Worm (Caenorhabditis elegans): ENCODE measurements around the gene C46A5.1.

The C46A5.1 gene

DNA sequence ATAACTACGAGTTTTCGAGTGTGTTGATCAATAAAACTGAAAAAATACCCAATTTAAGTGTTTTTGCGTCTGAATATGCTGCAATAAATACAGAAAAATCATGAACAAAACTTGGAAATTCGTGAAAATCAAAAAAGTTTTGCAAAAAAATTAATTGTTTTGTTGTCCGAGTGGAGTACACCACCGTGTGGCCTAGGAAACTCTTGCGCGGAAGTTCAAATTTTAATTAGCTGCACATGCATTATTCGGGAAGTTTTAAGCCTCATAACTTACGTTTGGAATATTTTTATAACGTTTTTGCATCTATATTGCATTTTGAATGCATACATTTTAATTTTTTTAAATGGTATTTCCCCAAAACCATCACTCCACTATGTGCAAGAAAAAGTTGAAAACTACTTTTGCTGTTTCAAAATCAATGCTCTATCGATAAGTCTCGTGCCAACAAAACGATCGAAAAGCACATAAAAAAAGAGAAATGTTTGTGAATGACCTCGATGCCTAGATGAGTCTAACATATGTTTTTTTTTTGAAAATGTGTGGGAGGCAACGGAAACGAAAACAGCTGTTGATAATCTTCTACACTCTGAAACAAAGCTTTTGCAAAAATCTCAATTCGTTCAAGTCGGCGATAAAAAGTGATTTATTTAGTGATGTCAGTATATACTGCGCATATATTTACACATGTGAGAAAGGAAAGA, 52.8 kb downstream of the C46A5.1 start (continued):
- TF ChIP-seq lin-40 (tag; optimal IDR thresholded peaks at IDR 0.05), result no peak
- TF ChIP-seq K12H6.12 (tag; optimal IDR thresholded peaks at IDR 0.05), result no peak
- TF ChIP-seq chd-7 (tag; optimal IDR thresholded peaks at IDR 0.05), result no peak
- no peak; the same call in 1 of the 2 replicates for TF ChIP-seq madf-8 (GFP tag; conservative IDR thresholded peaks at IDR 0.05)
- peak; percentile 59 for TF ChIP-seq efl-1 (GFP tag; optimal IDR thresholded peaks at IDR 0.05)
- TF ChIP-seq sptf-2 (GFP tag; optimal IDR thresholded peaks at IDR 0.05), result no peak
- TF ChIP-seq attf-6 (GFP tag; IDR thresholded peaks at IDR 0.05), result no peak
- TF ChIP-seq snpc-1.3 (tag; optimal IDR thresholded peaks at IDR 0.05; ENCODE audit: insufficient read depth), result no peak
- TF ChIP-seq sea-2 (GFP tag; IDR thresholded peaks at IDR 0.05), result no peak
- no peak for TF ChIP-seq ceh-79 (tag; optimal IDR thresholded peaks at IDR 0.05)
- no peak for TF ChIP-seq zim-3 (tag; optimal IDR thresholded peaks at IDR 0.05)
- no peak for TF ChIP-seq B0035.1 (tag; optimal IDR thresholded peaks at IDR 0.05)
- no peak for TF ChIP-seq Y56A3A.18 (GFP tag; IDR thresholded peaks at IDR 0.05)
- TF ChIP-seq cebp-2 (GFP tag; IDR thresholded peaks at IDR 0.05), result no peak
- TF ChIP-seq attf-3 (GFP tag; conservative IDR thresholded peaks at IDR 0.05), result no peak
- TF ChIP-seq hsf-1 (GFP tag; IDR thresholded peaks at IDR 0.05), result no peak
- no peak for TF ChIP-seq egl-44 (GFP tag; IDR thresholded peaks at IDR 0.05)
- no peak for TF ChIP-seq ama-1 (optimal IDR thresholded peaks at IDR 0.05)
- no peak for TF ChIP-seq ama-1 (GFP tag; optimal IDR thresholded peaks at IDR 0.05)
- TF ChIP-seq nfya-1 (tag; optimal IDR thresholded peaks at IDR 0.05; ENCODE audit: borderline replicate concordance, insufficient read depth), result no peak
- no peak for TF ChIP-seq K11D2.4 (GFP tag; IDR thresholded peaks at IDR 0.05)
- TF ChIP-seq madf-6 (GFP tag; IDR thresholded peaks at IDR 0.05), result no peak; the same call in 1 of the 2 replicates
- TF ChIP-seq rec-8 (tag; optimal IDR thresholded peaks at IDR 0.05), result no peak
- no peak for TF ChIP-seq snpc-3.4 (tag; optimal IDR thresholded peaks at IDR 0.05)
- TF ChIP-seq dox-1 (GFP tag; IDR thresholded peaks at IDR 0.05), result no peak
- TF ChIP-seq ztf-25 (GFP tag; IDR thresholded peaks at IDR 0.05), result no peak
- no peak for TF ChIP-seq Y79H2A.3 (GFP tag; conservative IDR thresholded peaks at IDR 0.05)
- TF ChIP-seq nfyb-1 (GFP tag; IDR thresholded peaks at IDR 0.05), result no peak
- TF ChIP-seq F33H1.4 (GFP tag; IDR thresholded peaks at IDR 0.05), result peak; percentile 34; the same call in 1 of the 2 replicates
- no peak for TF ChIP-seq ekl-4 (GFP tag; IDR thresholded peaks at IDR 0.05)
- no peak for TF ChIP-seq dpff-1 (tag; optimal IDR thresholded peaks at IDR 0.05)
- no peak for TF ChIP-seq Y95B8A.8 (GFP tag; IDR thresholded peaks at IDR 0.05)
- TF ChIP-seq hlh-26 (GFP tag; conservative IDR thresholded peaks at IDR 0.05), result no peak
- peak; percentile 36 for TF ChIP-seq him-1 (tag; optimal IDR thresholded peaks at IDR 0.05)
- no peak for TF ChIP-seq dpl-1 (GFP tag; optimal IDR thresholded peaks at IDR 0.05)
- TF ChIP-seq nhr-27 (tag; optimal IDR thresholded peaks at IDR 0.05), result no peak
- no peak for TF ChIP-seq ztf-22 (GFP tag; optimal IDR thresholded peaks at IDR 0.05)
- TF ChIP-seq tlf-1 (GFP tag; optimal IDR thresholded peaks at IDR 0.05), result no peak
- no peak for TF ChIP-seq somi-1 (GFP tag; optimal IDR thresholded peaks at IDR 0.05)
- no peak for TF ChIP-seq bed-1 (GFP tag; IDR thresholded peaks at IDR 0.05)
- no peak for TF ChIP-seq mel-28 (tag; optimal IDR thresholded peaks at IDR 0.05; ENCODE audit: borderline replicate concordance)
- TF ChIP-seq lin-54 (GFP tag; optimal IDR thresholded peaks at IDR 0.05), result peak; percentile 89
- TF ChIP-seq bed-2 (GFP tag; IDR thresholded peaks at IDR 0.05), result 0 out of 2 replicates have a peak, but pooled peaks have one; percentile 50
- TF ChIP-seq B0261.1 (tag; optimal IDR thresholded peaks at IDR 0.05), result no peak
- TF ChIP-seq egrh-3 (GFP tag; IDR thresholded peaks at IDR 0.05), result no peak
- no peak for TF ChIP-seq B0336.3 (GFP tag; IDR thresholded peaks at IDR 0.05)
- no peak for TF ChIP-seq ceh-91 (GFP tag; IDR thresholded peaks at IDR 0.05)
- TF ChIP-seq lsl-1 (GFP tag; optimal IDR thresholded peaks at IDR 0.05), result peak; percentile 39

All from whole organism, young adult.